Worm (Caenorhabditis elegans) whole organism, young adult: ENCODE data around the gene lbp-7.

Source experiments
- B0035.1 ChIP-seq: sonication (generic microtip); optimal IDR thresholded peaks from 2 replicates; lab custom pipeline; 2016; ENCODE audit warnings: missing genetic modification characterization, mild to moderate bottlenecking, missing compliant biosample characterization, missing genotype, missing genetic modification reagents
- D2030.7 ChIP-seq: fragments of 200-800 bp; sonication (Bioruptor generic); IDR thresholded peaks from 2 replicates; pipeline ENCODE4 v1.3.6; 2022; ENCODE audit warnings: missing genetic modification reagents, missing genetic modification characterization, missing compliant biosample characterization
- F37B4.10 ChIP-seq: fragments of 200-800 bp; sonication (Bioruptor generic); IDR thresholded peaks from 2 replicates; pipeline ENCODE4 v1.3.6; 2022; ENCODE audit warnings: missing genetic modification characterization, missing compliant biosample characterization
- K11D2.4 ChIP-seq: fragments of 200-800 bp; sonication (Bioruptor generic); IDR thresholded peaks from 2 replicates; pipeline ENCODE4 v1.3.6; 2022; ENCODE audit warnings: missing genetic modification reagents, missing genetic modification characterization, missing compliant biosample characterization
- Y56A3A.18 ChIP-seq: fragments of 200-800 bp; sonication (Bioruptor generic); IDR thresholded peaks from 2 replicates; pipeline ENCODE4 v1.3.6; 2022; ENCODE audit warnings: missing genetic modification reagents, missing genetic modification characterization, missing compliant biosample characterization
- Y95B8A.8 ChIP-seq: fragments of 200-800 bp; sonication (Bioruptor generic); IDR thresholded peaks from 2 replicates; pipeline ENCODE4 v1.3.6; 2022; ENCODE audit warnings: missing genetic modification reagents, missing genetic modification characterization, missing compliant biosample characterization
- akir-1 ChIP-seq: fragments of 200-800 bp; sonication (Bioruptor generic); optimal IDR thresholded peaks from 2 replicates; lab custom pipeline; 2018; ENCODE audit warnings: mild to moderate bottlenecking, missing genetic modification characterization, moderate library complexity, missing compliant biosample characterization
- aptf-2 ChIP-seq: fragments of 200-800 bp; sonication (Bioruptor generic); conservative IDR thresholded peaks from 2 replicates; pipeline ENCODE4 v1.3.6; 2022; ENCODE audit warnings: missing genetic modification reagents, missing genetic modification characterization, missing compliant biosample characterization
- aptf-3 ChIP-seq: fragments of 200-800 bp; sonication (Bioruptor generic); IDR thresholded peaks from 2 replicates; pipeline ENCODE4 v1.3.6; 2022; ENCODE audit warnings: missing genetic modification characterization, missing compliant biosample characterization
- attf-6 ChIP-seq: fragments of 200-800 bp; sonication (Bioruptor generic); IDR thresholded peaks from 2 replicates; pipeline ENCODE4 v1.3.6; 2022; ENCODE audit warnings: missing genetic modification reagents, missing genetic modification characterization, missing compliant biosample characterization
- cebp-1 ChIP-seq, 2 experiments: fragments of 200-800 bp in 1 of 2; sonication (Bioruptor generic) in 1 of 2; sonication (generic microtip) in 1 of 2; IDR thresholded peaks in 1 of 2; optimal IDR thresholded peaks in 1 of 2; 2 replicates each; pipeline versions ENCODE4 v1.3.6 to Lab custom; 2017 to 2022; ENCODE audit warnings: missing compliant biosample characterization in 2 of 2, missing genetic modification characterization in 2 of 2, mild to moderate bottlenecking in 1 of 2, missing genetic modification reagents in 1 of 2, moderate library complexity in 1 of 2
- cebp-2 ChIP-seq: fragments of 200-800 bp; sonication (Bioruptor generic); IDR thresholded peaks from 2 replicates; pipeline ENCODE4 v1.3.6; 2022; ENCODE audit warnings: missing genetic modification characterization, missing compliant biosample characterization
- ceh-58 ChIP-seq: fragments of 200-800 bp; sonication (Bioruptor generic); IDR thresholded peaks from 2 replicates; pipeline ENCODE4 v1.3.6; 2022; ENCODE audit warnings: missing genetic modification characterization, missing compliant biosample characterization
- dpff-1 ChIP-seq: sonication (generic microtip); optimal IDR thresholded peaks from 2 replicates; lab custom pipeline; 2017; ENCODE audit warnings: mild to moderate bottlenecking, missing genetic modification characterization, missing compliant biosample characterization
- efl-1 ChIP-seq: fragments of 150-350 bp; optimal IDR thresholded peaks from 2 replicates; lab custom pipeline; 2014; ENCODE audit warnings: missing biosample characterization, missing genetic modification reagents, missing genetic modification characterization
- egl-18 ChIP-seq: fragments of 200-800 bp; sonication (Bioruptor generic); IDR thresholded peaks from 2 replicates; pipeline ENCODE4 v1.3.6; 2022; ENCODE audit warnings: missing genetic modification reagents, missing genetic modification characterization, missing compliant biosample characterization
- him-1 ChIP-seq: sonication (generic microtip); optimal IDR thresholded peaks from 2 replicates; lab custom pipeline; 2016; ENCODE audit warnings: missing genotype, missing genetic modification reagents, missing genetic modification characterization, missing compliant biosample characterization
- hlh-26 ChIP-seq: fragments of 200-800 bp; sonication (Bioruptor generic); conservative IDR thresholded peaks from 2 replicates; pipeline ENCODE4 v1.3.6; 2022; ENCODE audit warnings: missing genetic modification reagents, missing genetic modification characterization, missing compliant biosample characterization
- hmg-1.2 ChIP-seq: fragments of 200-800 bp; sonication (Bioruptor generic); IDR thresholded peaks from 2 replicates; pipeline ENCODE4 v1.3.6; 2022; ENCODE audit warnings: missing genetic modification reagents, missing genetic modification characterization, missing compliant biosample characterization
- hmg-20 ChIP-seq: fragments of 200-800 bp; sonication (Bioruptor generic); IDR thresholded peaks from 2 replicates; pipeline ENCODE4 v1.3.6; 2022; ENCODE audit warnings: missing genetic modification reagents, missing genetic modification characterization, missing compliant biosample characterization
- hrde-1 ChIP-seq: sonication (generic microtip); optimal IDR thresholded peaks from 2 replicates; lab custom pipeline; 2016; ENCODE audit warnings: missing genetic modification characterization, mild to moderate bottlenecking, missing compliant biosample characterization, moderate library complexity, missing genotype, missing genetic modification reagents, borderline replicate concordance
- lsl-1 ChIP-seq: fragments of 200-800 bp; sonication (Bioruptor generic); optimal IDR thresholded peaks from 2 replicates; lab custom pipeline; 2018; ENCODE audit warnings: mild to moderate bottlenecking, missing genetic modification characterization, moderate library complexity, missing compliant biosample characterization
- madf-3 ChIP-seq: fragments of 200-800 bp; sonication (Bioruptor generic); IDR thresholded peaks from 2 replicates; pipeline ENCODE4 v1.3.6; 2022; ENCODE audit warnings: missing genetic modification reagents, missing genetic modification characterization, missing compliant biosample characterization
- madf-8 ChIP-seq: fragments of 200-800 bp; sonication (Bioruptor generic); conservative IDR thresholded peaks from 2 replicates; pipeline ENCODE4 v1.3.6; 2022; ENCODE audit warnings: missing genetic modification reagents, missing genetic modification characterization, missing compliant biosample characterization
- mel-28 ChIP-seq: sonication (generic microtip); optimal IDR thresholded peaks from 2 replicates; lab custom pipeline; 2016; ENCODE audit warnings: borderline replicate concordance, mild to moderate bottlenecking, missing genetic modification characterization, missing compliant biosample characterization
- mes-4 ChIP-seq: sonication (generic microtip); optimal IDR thresholded peaks from 2 replicates; lab custom pipeline; 2016; ENCODE audit warnings: missing genotype, missing genetic modification characterization, missing compliant biosample characterization
- mxl-1 ChIP-seq: sonication (generic microtip); optimal IDR thresholded peaks from 2 replicates; lab custom pipeline; 2016; ENCODE audit warnings: missing genetic modification characterization, missing compliant biosample characterization
- nfya-2 ChIP-seq: fragments of 200-800 bp; sonication (Bioruptor generic); IDR thresholded peaks from 2 replicates; pipeline ENCODE4 v1.3.6; 2022; ENCODE audit warnings: missing genetic modification reagents, missing genetic modification characterization, missing compliant biosample characterization
- nhr-27 ChIP-seq: fragments of 200-800 bp; sonication (Bioruptor generic); optimal IDR thresholded peaks from 2 replicates; lab custom pipeline; 2018; ENCODE audit warnings: mild to moderate bottlenecking, missing genetic modification characterization, moderate library complexity, missing compliant biosample characterization
- nhr-80 ChIP-seq: sonication (generic microtip); optimal IDR thresholded peaks from 2 replicates; lab custom pipeline; 2016; ENCODE audit warnings: missing genetic modification characterization, missing compliant biosample characterization
- pha-4 ChIP-seq: fragments of 150-350 bp; sonication (generic microtip); optimal IDR thresholded peaks from 2 replicates; lab custom pipeline; 2014; ENCODE audit warnings: missing biosample characterization, missing genetic modification reagents, missing genetic modification characterization
- rec-8 ChIP-seq, 2 experiments: sonication (generic microtip); optimal IDR thresholded peaks; 2 replicates each; lab custom pipeline; 2016; ENCODE audit warnings: mild to moderate bottlenecking in 2 of 2, missing genetic modification characterization in 2 of 2, missing genetic modification reagents in 2 of 2, missing genotype in 2 of 2, missing biosample characterization in 1 of 2, missing compliant biosample characterization in 1 of 2, moderate library complexity in 1 of 2
- sdz-38 ChIP-seq: sonication (generic microtip); optimal IDR thresholded peaks from 2 replicates; lab custom pipeline; 2016; ENCODE audit warnings: missing genotype, missing genetic modification characterization, missing compliant biosample characterization
- sea-2 ChIP-seq: fragments of 200-800 bp; sonication (Bioruptor generic); IDR thresholded peaks from 2 replicates; pipeline ENCODE4 v1.3.6; 2022; ENCODE audit warnings: missing genetic modification characterization, missing compliant biosample characterization
- snpc-3.4 ChIP-seq: sonication (generic microtip); optimal IDR thresholded peaks from 2 replicates; lab custom pipeline; 2017; ENCODE audit warnings: missing genetic modification characterization, mild to moderate bottlenecking, missing compliant biosample characterization, antibody characterized with exemption, moderate library complexity, missing genotype, missing genetic modification reagents
- somi-1 ChIP-seq: fragments of 200-800 bp; sonication (Bioruptor generic); optimal IDR thresholded peaks from 2 replicates; lab custom pipeline; 2018; ENCODE audit warnings: mild to moderate bottlenecking, missing genetic modification characterization, missing compliant biosample characterization
- sptf-2 ChIP-seq: fragments of 200-800 bp; sonication (Bioruptor generic); optimal IDR thresholded peaks from 2 replicates; lab custom pipeline; 2018; ENCODE audit warnings: mild to moderate bottlenecking, missing genetic modification characterization, missing compliant biosample characterization
- ztf-18 ChIP-seq: sonication (generic microtip); optimal IDR thresholded peaks from 2 replicates; lab custom pipeline; 2016; ENCODE audit warnings: missing genotype, mild to moderate bottlenecking, missing genetic modification characterization, missing compliant biosample characterization
- ztf-3 ChIP-seq: fragments of 200-800 bp; sonication (Bioruptor generic); optimal IDR thresholded peaks from 2 replicates; lab custom pipeline; 2018; ENCODE audit warnings: mild to moderate bottlenecking, missing genetic modification characterization, missing compliant biosample characterization

Gene lbp-7

DNA sequence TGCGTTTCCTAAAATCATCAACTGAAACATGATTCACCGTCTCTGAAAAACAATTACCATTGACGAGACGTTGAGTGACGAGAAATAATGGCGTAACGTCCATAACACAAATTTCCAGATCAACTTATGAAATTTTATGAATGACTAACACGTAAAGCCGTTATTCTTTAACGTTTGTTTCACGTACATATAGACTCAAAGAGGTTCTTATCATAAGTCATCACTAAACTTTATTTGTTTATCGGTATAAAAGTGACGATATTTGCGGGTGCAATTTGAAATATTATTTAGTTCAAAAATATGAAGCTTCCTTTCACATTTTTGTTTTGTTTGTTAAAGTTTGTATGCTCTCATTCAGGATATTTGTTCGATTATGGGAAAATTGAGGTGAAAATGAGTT, 19.9 kb downstream of the lbp-7 start, which contains the start of gene oac-3:
Gene oac-3 (plus strand): TSS at position 301 of the 400 bp plus-strand sequence.
- TF ChIP-seq cebp-2 (GFP tag; lab: Robert Waterston, UW) (no peak), sea-2 (GFP tag; lab: Robert Waterston, UW) (no peak), hlh-26 (GFP tag; lab: Robert Waterston, UW) (no peak)

DNA sequence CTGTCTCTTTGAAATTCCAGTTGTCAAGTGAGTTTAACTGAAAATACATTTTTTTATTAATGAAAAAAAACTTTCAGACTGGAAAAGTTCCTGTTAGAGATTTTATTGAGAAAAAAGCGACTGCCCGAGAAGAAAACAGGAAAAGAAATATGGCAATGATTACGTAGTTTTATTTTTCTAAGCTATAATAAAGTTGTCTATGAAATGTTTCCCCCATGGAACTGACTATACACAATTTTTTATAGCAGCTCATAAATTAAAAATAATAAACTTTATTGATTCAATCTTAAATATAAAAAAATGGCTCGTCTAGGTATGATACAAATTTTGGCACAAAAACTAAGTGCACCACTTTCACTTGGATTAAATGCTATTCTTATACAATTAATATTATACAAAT, 23.1 kb downstream of the lbp-7 start, which contains the start of gene C06B3.1:
Gene C06B3.1 (plus strand): TSS at position 301 of the 400 bp plus-strand sequence.
- TF ChIP-seq F37B4.10 (GFP tag; lab: Robert Waterston, UW): no peak
- no peak for TF ChIP-seq B0035.1
- TF ChIP-seq akir-1: no peak
- TF ChIP-seq Y95B8A.8 (GFP tag; lab: Robert Waterston, UW): no peak
- no peak for TF ChIP-seq hrde-1 (tag; lab: Kevin White, UChicago)

DNA sequence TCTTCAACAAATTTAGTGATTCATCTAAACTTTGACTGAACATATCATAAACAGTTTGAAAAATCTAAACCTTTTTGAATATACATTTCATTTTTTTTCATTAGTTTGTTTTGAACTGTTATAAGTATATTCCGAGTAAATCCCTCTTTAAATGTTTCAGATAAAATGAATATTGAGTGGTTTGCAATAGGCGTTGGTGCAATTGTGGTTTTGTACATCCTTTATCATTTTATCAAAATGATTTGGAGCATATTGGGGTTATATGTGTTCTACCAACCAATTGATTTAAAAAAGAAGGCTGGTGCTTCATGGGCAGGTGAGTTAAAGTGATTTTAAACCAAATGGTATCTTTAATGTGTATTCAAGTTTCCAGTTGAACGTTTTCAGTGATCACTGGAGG, 25.1 kb downstream of the lbp-7 start, which contains the start of gene stdh-3:
Gene stdh-3 (plus strand): TSS at position 166 of the 400 bp plus-strand sequence.
- no peak for TF ChIP-seq Y95B8A.8 (GFP tag; lab: Robert Waterston, UW)
- no peak for TF ChIP-seq hmg-20 (GFP tag; lab: Robert Waterston, UW)
- TF ChIP-seq egl-18: no peak
- no peak for TF ChIP-seq sea-2 (GFP tag; lab: Robert Waterston, UW)
- no peak for TF ChIP-seq nhr-80 (tag; lab: Kevin White, UChicago)
- TF ChIP-seq efl-1 (GFP tag; lab: Kevin White, UChicago): no peak
- TF ChIP-seq cebp-1 (GFP tag; IDR thresholded peaks at IDR 0.05; lab: Robert Waterston, UW): no peak
- TF ChIP-seq cebp-1 (tag; optimal IDR thresholded peaks at IDR 0.05; lab: Kevin White, UChicago): no peak
- no peak for TF ChIP-seq D2030.7 (GFP tag; lab: Robert Waterston, UW)
- TF ChIP-seq nhr-27 (tag; lab: Kevin White, UChicago): no peak
- no peak for TF ChIP-seq aptf-3 (GFP tag; lab: Robert Waterston, UW)
- TF ChIP-seq ceh-58: no peak
- no peak for TF ChIP-seq rec-8 (tag; optimal IDR thresholded peaks at IDR 0.05; lab: Kevin White, UChicago)
- TF ChIP-seq ztf-18 (tag; lab: Kevin White, UChicago): no peak
- no peak for TF ChIP-seq snpc-3.4
- TF ChIP-seq pha-4: no peak
- TF ChIP-seq mxl-1 (tag; lab: Kevin White, UChicago): no peak

DNA sequence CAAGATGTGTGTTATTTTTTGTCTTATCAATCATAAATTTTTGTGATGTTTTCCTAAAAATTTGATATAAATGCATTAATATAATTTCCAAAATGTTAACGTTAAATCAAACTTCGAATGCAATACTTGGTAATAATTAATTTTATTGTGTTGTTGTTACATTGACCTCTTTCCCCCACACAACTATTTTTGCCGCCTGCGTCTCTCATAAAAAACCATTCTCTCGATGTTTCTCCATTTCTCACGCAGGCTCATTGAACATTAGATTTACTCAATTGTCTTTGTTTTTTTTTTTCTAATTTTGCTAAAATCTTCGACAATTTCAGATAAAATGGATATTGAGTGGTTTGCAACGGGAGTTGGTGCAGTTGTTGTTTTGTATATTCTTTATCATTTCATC, 26.8 kb downstream of the lbp-7 start, which contains the start of gene stdh-1:
Gene stdh-1 (plus strand): TSS at position 327 of the 400 bp plus-strand sequence.
- TF ChIP-seq Y56A3A.18 (GFP tag; lab: Robert Waterston, UW) (no peak), hmg-20 (GFP tag; lab: Robert Waterston, UW) (no peak), madf-8 (GFP tag; lab: Robert Waterston, UW) (no peak), nhr-80 (tag; lab: Kevin White, UChicago) (peak; percentile 6), dpff-1 (tag; lab: Kevin White, UChicago) (no peak), hmg-1.2 (peak; percentile 62; the same call in 1 of the 2 replicates), mes-4 (tag; lab: Kevin White, UChicago) (no peak), nfya-2 (no peak)

DNA sequence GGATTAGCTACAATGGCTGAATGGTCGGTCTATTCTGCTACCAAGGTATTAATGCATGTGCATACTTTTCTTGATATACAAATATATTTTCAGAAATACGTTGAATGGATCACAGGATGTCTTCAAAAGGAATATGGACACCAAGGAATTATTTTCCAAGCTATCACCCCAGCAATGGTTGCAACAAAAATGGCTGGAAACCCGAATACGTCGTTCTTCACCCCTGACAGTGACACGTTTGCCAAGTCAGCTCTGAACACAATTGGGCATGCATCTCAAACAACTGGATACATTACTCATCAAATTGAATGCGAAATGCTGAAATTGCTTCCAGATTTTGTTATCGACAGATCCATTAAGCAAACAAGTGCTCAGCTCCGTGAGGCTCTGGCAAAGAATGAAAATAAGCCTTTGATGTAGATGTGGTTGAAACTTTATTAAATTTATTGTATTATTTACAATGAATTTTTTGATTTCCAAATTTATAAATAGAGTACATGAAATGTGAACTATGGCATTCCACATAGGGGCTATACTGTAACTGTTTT, 28.3 kb downstream of the lbp-7 start:
- TF ChIP-seq hlh-26 (GFP tag; lab: Robert Waterston, UW): no peak
- no peak for TF ChIP-seq lsl-1 (GFP tag; lab: Kevin White, UChicago)
- no peak for TF ChIP-seq dpff-1 (tag; lab: Kevin White, UChicago)
- no peak for TF ChIP-seq mes-4 (tag; lab: Kevin White, UChicago)
- 0 out of 2 replicates have a peak, but pooled peaks have one; percentile 58 for TF ChIP-seq cebp-2 (GFP tag; lab: Robert Waterston, UW)
- peak; percentile 88 for TF ChIP-seq mel-28 (tag; lab: Kevin White, UChicago)
- no peak for TF ChIP-seq efl-1 (GFP tag; lab: Kevin White, UChicago)
- no peak for TF ChIP-seq aptf-2
- no peak for TF ChIP-seq sdz-38 (tag; lab: Kevin White, UChicago)
- TF ChIP-seq madf-3: peak; percentile 69
- peak; percentile 69 for TF ChIP-seq B0035.1
- TF ChIP-seq sptf-2: no peak
- peak; percentile 84 for TF ChIP-seq K11D2.4 (GFP tag; lab: Robert Waterston, UW)
- TF ChIP-seq ztf-3 (GFP tag; lab: Kevin White, UChicago): peak; percentile 47
- peak; percentile 62; the same call in 1 of the 2 replicates for TF ChIP-seq hmg-20 (GFP tag; lab: Robert Waterston, UW)
- no peak for TF ChIP-seq him-1 (tag; lab: Kevin White, UChicago)
- peak; percentile 88 for TF ChIP-seq somi-1 (GFP tag; lab: Kevin White, UChicago)
- TF ChIP-seq attf-6 (GFP tag; lab: Robert Waterston, UW): peak; percentile 71
- peak; percentile 55 for TF ChIP-seq pha-4
